Fruit fly (Drosophila melanogaster) whole organism, embryonic: Measurements from ENCODE around the gene Targ1.

Experiments used
- Aef1 ChIP-seq: fragments of 200-800 bp; sonication (Bioruptor generic); IDR thresholded peaks from 3 replicates; pipeline ENCODE4 v1.3.6; 2022; ENCODE audit warnings: missing biosample characterization, missing genetic modification characterization
- Asciz ChIP-seq: fragments of 200-800 bp; sonication (Bioruptor generic); optimal IDR thresholded peaks from 2 replicates; lab custom pipeline; 2017; ENCODE audit warnings: missing biosample characterization, mild to moderate bottlenecking, missing genetic modification characterization, missing genetic modification reagents
- Atf3 ChIP-seq: fragments of 200-800 bp; sonication (Bioruptor generic); optimal IDR thresholded peaks from 3 replicates; lab custom pipeline; 2016; ENCODE audit warnings: missing biosample characterization, missing genetic modification characterization
- Atf6 ChIP-seq: fragments of 200-800 bp; sonication (Bioruptor generic); IDR thresholded peaks from 2 replicates; pipeline ENCODE4 v1.3.6; 2022; ENCODE audit warnings: missing biosample characterization, missing genetic modification characterization
- Bgb ChIP-seq: fragments of 200-800 bp; sonication (Bioruptor generic); IDR thresholded peaks from 2 replicates; pipeline ENCODE4 v1.3.6; 2022; ENCODE audit warnings: missing biosample characterization, missing genetic modification characterization; ENCODE audit not compliant: partially characterized antibody
- CG11695 ChIP-seq: fragments of 200-800 bp; sonication (Bioruptor generic); IDR thresholded peaks from 3 replicates; pipeline ENCODE4 v1.3.6; 2022; ENCODE audit warnings: missing biosample characterization, missing genetic modification characterization
- CG13287 ChIP-seq: fragments of 200-800 bp; sonication (Bioruptor generic); IDR thresholded peaks from 2 replicates; pipeline ENCODE4 v1.3.6; 2022; ENCODE audit warnings: missing biosample characterization, missing genetic modification characterization; ENCODE audit not compliant: partially characterized antibody
- CG14014 ChIP-seq: fragments of 200-800 bp; sonication (Bioruptor generic); IDR thresholded peaks from 2 replicates; pipeline ENCODE4 v1.3.6; 2022; ENCODE audit warnings: missing biosample characterization, missing genetic modification characterization
- CG14667 ChIP-seq: fragments of 200-800 bp; sonication (Bioruptor generic); IDR thresholded peaks from 2 replicates; pipeline ENCODE4 v1.3.6; 2022; ENCODE audit warnings: missing biosample characterization, missing genetic modification characterization
- CG1647 ChIP-seq: fragments of 200-800 bp; sonication (Bioruptor generic); optimal IDR thresholded peaks from 3 replicates; lab custom pipeline; 2016; ENCODE audit warnings: missing biosample characterization, missing genetic modification characterization
- CG16815 ChIP-seq: fragments of 200-800 bp; sonication (Bioruptor generic); optimal IDR thresholded peaks from 3 replicates; lab custom pipeline; 2017; ENCODE audit warnings: missing biosample characterization, mild to moderate bottlenecking, missing genetic modification characterization
- CG16863 ChIP-seq: fragments of 200-800 bp; sonication (Bioruptor generic); optimal IDR thresholded peaks from 3 replicates; lab custom pipeline; 2016; ENCODE audit warnings: missing biosample characterization, missing genetic modification characterization
- CG17186 ChIP-seq: fragments of 200-800 bp; sonication (Bioruptor generic); optimal IDR thresholded peaks from 3 replicates; lab custom pipeline; 2017; ENCODE audit warnings: missing biosample characterization, missing genetic modification reagents, missing genetic modification characterization
- CG18262 ChIP-seq: fragments of 200-800 bp; optimal IDR thresholded peaks from 3 replicates; lab custom pipeline; 2019; ENCODE audit warnings: missing biosample characterization, mild to moderate bottlenecking, missing genetic modification characterization, moderate library complexity
- CG2199 ChIP-seq: fragments of 200-800 bp; sonication (Bioruptor generic); IDR thresholded peaks from 3 replicates; pipeline ENCODE4 v1.3.6; 2022; ENCODE audit warnings: missing biosample characterization, missing genetic modification characterization
- CG2875 ChIP-seq: fragments of 200-800 bp; sonication (Bioruptor generic); optimal IDR thresholded peaks from 2 replicates; lab custom pipeline; 2017; ENCODE audit warnings: missing biosample characterization, mild to moderate bottlenecking, missing genetic modification characterization, missing genetic modification reagents
- CG34376 ChIP-seq: fragments of 200-800 bp; sonication (Bioruptor generic); optimal IDR thresholded peaks from 2 replicates; lab custom pipeline; 2018; ENCODE audit warnings: missing biosample characterization, mild to moderate bottlenecking, missing genetic modification characterization
- CG4328 ChIP-seq: fragments of 200-800 bp; sonication (Bioruptor generic); optimal IDR thresholded peaks from 3 replicates; lab custom pipeline; 2017; ENCODE audit warnings: missing biosample characterization, missing genetic modification reagents, missing genetic modification characterization
- CG6683 ChIP-seq: fragments of 200-800 bp; sonication (Bioruptor generic); optimal IDR thresholded peaks from 2 replicates; lab custom pipeline; 2017; ENCODE audit warnings: missing biosample characterization, mild to moderate bottlenecking, missing genetic modification characterization, missing genetic modification reagents
- CG9215 ChIP-seq: fragments of 200-800 bp; sonication (Bioruptor generic); IDR thresholded peaks from 2 replicates; pipeline ENCODE4 v1.3.6; 2022; ENCODE audit warnings: missing biosample characterization, missing genetic modification characterization
- D19A ChIP-seq: fragments of 200-800 bp; optimal IDR thresholded peaks from 3 replicates; lab custom pipeline; 2019; ENCODE audit warnings: missing biosample characterization, mild to moderate bottlenecking, missing genetic modification characterization, moderate library complexity
- Dref ChIP-seq: fragments of 200-800 bp; sonication (Bioruptor generic); IDR thresholded peaks from 2 replicates; pipeline ENCODE4 v1.3.6; 2022; ENCODE audit warnings: missing biosample characterization, missing genetic modification characterization
- Eip74EF ChIP-seq, 2 experiments: fragments of 200-800 bp in 1 of 2; fragments of >200 bp in 1 of 2; sonication (Bioruptor generic) in 1 of 2; optimal IDR thresholded peaks; 2 replicates each; lab custom pipeline; 2017 to 2019; ENCODE audit warnings: missing biosample characterization in 2 of 2, missing genetic modification characterization in 2 of 2, mild to moderate bottlenecking in 1 of 2, moderate library complexity in 1 of 2
- Gsc ChIP-seq: fragments of 200-800 bp; sonication (Bioruptor generic); IDR thresholded peaks from 2 replicates; pipeline ENCODE4 v1.3.6; 2022; ENCODE audit warnings: missing biosample characterization, missing genetic modification characterization
- MBD-R2 ChIP-seq: fragments of 200-800 bp; sonication (Bioruptor generic); IDR thresholded peaks from 2 replicates; pipeline ENCODE4 v1.3.6; 2022; ENCODE audit warnings: missing biosample characterization, missing genetic modification characterization
- Max ChIP-seq: fragments of 200-800 bp; sonication (Bioruptor generic); optimal IDR thresholded peaks from 2 replicates; lab custom pipeline; 2016; ENCODE audit warnings: missing biosample characterization, mild to moderate bottlenecking, missing genetic modification characterization
- Meics ChIP-seq: fragments of 200-800 bp; sonication (Bioruptor generic); optimal IDR thresholded peaks from 2 replicates; lab custom pipeline; 2017; ENCODE audit warnings: missing biosample characterization, mild to moderate bottlenecking, missing genetic modification characterization
- Ravus ChIP-seq: fragments of 200-800 bp; sonication (Bioruptor generic); IDR thresholded peaks from 2 replicates; pipeline ENCODE4 v1.3.6; 2022; ENCODE audit warnings: missing biosample characterization, missing genetic modification characterization
- Sry-β ChIP-seq: fragments of 200-800 bp; sonication (Bioruptor generic); optimal IDR thresholded peaks from 2 replicates; lab custom pipeline; 2018; ENCODE audit warnings: missing biosample characterization, mild to moderate bottlenecking, missing genetic modification characterization, moderate library complexity
- TFAM ChIP-seq: fragments of 200-800 bp; sonication (Bioruptor generic); optimal IDR thresholded peaks from 2 replicates; lab custom pipeline; 2017; ENCODE audit warnings: missing biosample characterization, missing genetic modification characterization, inconsistent platforms
- Usf ChIP-seq: fragments of 200-800 bp; sonication (Bioruptor generic); optimal IDR thresholded peaks from 2 replicates; lab custom pipeline; 2017; ENCODE audit warnings: missing genotype, missing biosample characterization, missing genetic modification characterization
- ab ChIP-seq: fragments of 200-800 bp; sonication (Bioruptor generic); optimal IDR thresholded peaks from 2 replicates; lab custom pipeline; 2016; ENCODE audit warnings: missing biosample characterization, missing genetic modification characterization
- ac ChIP-seq: fragments of 200-800 bp; sonication (Bioruptor generic); optimal IDR thresholded peaks from 3 replicates; lab custom pipeline; 2017; ENCODE audit warnings: missing biosample characterization, mild to moderate bottlenecking, missing genetic modification characterization
- ash1 ChIP-seq: fragments of 200-800 bp; sonication (Bioruptor generic); optimal IDR thresholded peaks from 2 replicates; lab custom pipeline; 2018; ENCODE audit warnings: missing biosample characterization, mild to moderate bottlenecking, missing genetic modification characterization
- bigmax ChIP-seq: fragments of 200-800 bp; sonication (Bioruptor generic); optimal IDR thresholded peaks from 2 replicates; lab custom pipeline; 2018; ENCODE audit warnings: missing biosample characterization, mild to moderate bottlenecking, missing genetic modification characterization
- cato ChIP-seq: fragments of 200-800 bp; sonication (Bioruptor generic); optimal IDR thresholded peaks from 2 replicates; lab custom pipeline; 2016; ENCODE audit warnings: missing biosample characterization, missing genetic modification characterization, borderline replicate concordance
- eve ChIP-seq, 2 experiments: fragments of >200 bp; optimal IDR thresholded peaks; 2 replicates each; lab custom pipeline; 2017; ENCODE audit warnings: missing biosample characterization in 2 of 2, missing genetic modification characterization in 2 of 2
- fd3F ChIP-seq: fragments of 200-800 bp; sonication (Bioruptor generic); optimal IDR thresholded peaks from 2 replicates; lab custom pipeline; 2018; ENCODE audit warnings: missing biosample characterization, mild to moderate bottlenecking, missing genetic modification characterization, moderate library complexity
- fru ChIP-seq: fragments of >200 bp; optimal IDR thresholded peaks from 2 replicates; lab custom pipeline; 2017
- gfzf ChIP-seq: fragments of 200-800 bp; sonication (Bioruptor generic); optimal IDR thresholded peaks from 2 replicates; lab custom pipeline; 2016; ENCODE audit warnings: missing biosample characterization, mild to moderate bottlenecking, missing genetic modification characterization, moderate library complexity
- grn ChIP-seq: fragments of 200-800 bp; sonication (Bioruptor generic); optimal IDR thresholded peaks from 3 replicates; lab custom pipeline; 2017; ENCODE audit warnings: missing biosample characterization, missing genetic modification characterization
- hth ChIP-seq: fragments of >200 bp; optimal IDR thresholded peaks from 2 replicates; lab custom pipeline; 2017; ENCODE audit warnings: inconsistent platforms
- jing ChIP-seq: fragments of 200-800 bp; sonication (Bioruptor generic); optimal IDR thresholded peaks from 2 replicates; lab custom pipeline; 2018; ENCODE audit warnings: missing biosample characterization, mild to moderate bottlenecking, missing genetic modification characterization
- onecut ChIP-seq: fragments of 200-800 bp; sonication (Bioruptor generic); IDR thresholded peaks from 2 replicates; pipeline ENCODE4 v1.3.6; 2022; ENCODE audit warnings: missing biosample characterization, missing genetic modification characterization
- pfk ChIP-seq: fragments of 200-800 bp; sonication (Bioruptor generic); optimal IDR thresholded peaks from 2 replicates; lab custom pipeline; 2018; ENCODE audit warnings: missing biosample characterization, mild to moderate bottlenecking, missing genetic modification characterization, moderate library complexity
- pzg ChIP-seq: fragments of 200-800 bp; sonication (Bioruptor generic); optimal IDR thresholded peaks from 3 replicates; lab custom pipeline; 2018; ENCODE audit warnings: missing biosample characterization, mild to moderate bottlenecking, missing genetic modification characterization, moderate library complexity
- ro ChIP-seq: fragments of 200-800 bp; sonication (Bioruptor generic); IDR thresholded peaks from 2 replicates; pipeline ENCODE4 v1.3.6; 2022; ENCODE audit warnings: missing biosample characterization, missing genetic modification characterization
- sqz ChIP-seq: fragments of 200-800 bp; sonication (Bioruptor generic); optimal IDR thresholded peaks from 3 replicates; lab custom pipeline; 2018; ENCODE audit warnings: missing biosample characterization, mild to moderate bottlenecking, missing genetic modification characterization
- tll ChIP-seq, 2 experiments: fragments of 200-800 bp in 1 of 2; fragments of >200 bp in 1 of 2; sonication (Bioruptor generic) in 1 of 2; optimal IDR thresholded peaks; 2 replicates each; lab custom pipeline; 2017 to 2019; ENCODE audit warnings: missing biosample characterization in 2 of 2, missing genetic modification characterization in 2 of 2, mild to moderate bottlenecking in 1 of 2, moderate library complexity in 1 of 2
- trh ChIP-seq: fragments of 200-800 bp; sonication (Bioruptor generic); optimal IDR thresholded peaks from 2 replicates; lab custom pipeline; 2016; ENCODE audit warnings: missing biosample characterization, missing genetic modification characterization

Gene Targ1

dm6 chr3L:21176935-21177581 is 25.6 kb downstream of the Targ1 start (continued):
- no peak for TF ChIP-seq Asciz (GFP tag; lab: Kevin White, UChicago)
- TF ChIP-seq Aef1 (GFP tag; lab: Robert Waterston, UW), result peak; percentile 78
- peak; percentile 53 for TF ChIP-seq Atf3
- TF ChIP-seq grn, result no peak
- TF ChIP-seq Dref (GFP tag; lab: Robert Waterston, UW), result no peak
- no peak for TF ChIP-seq Eip74EF (GFP tag; optimal IDR thresholded peaks at IDR 0.05; lab: Kevin White, UChicago)
- no peak for TF ChIP-seq gfzf
- TF ChIP-seq eve (GFP tag; optimal IDR thresholded peaks at IDR 0.05; lab: Kevin White, UChicago), result no peak
- TF ChIP-seq Max (GFP tag; lab: Kevin White, UChicago), result peak; percentile 69
- TF ChIP-seq Atf6 (GFP tag; lab: Robert Waterston, UW), result peak; percentile 86
- TF ChIP-seq ab (GFP tag; lab: Kevin White, UChicago), result no peak
- peak; percentile 31 for TF ChIP-seq CG16815 (GFP tag; lab: Kevin White, UChicago)
- no peak for TF ChIP-seq CG1647
- no peak for TF ChIP-seq CG2875 (GFP tag; lab: Kevin White, UChicago)
- no peak for TF ChIP-seq ac (GFP tag; lab: Kevin White, UChicago)
- peak; percentile 7 for TF ChIP-seq CG16863 (GFP tag; lab: Kevin White, UChicago)
- no peak for TF ChIP-seq bigmax (GFP tag; lab: Kevin White, UChicago)
- TF ChIP-seq CG11695 (GFP tag; lab: Robert Waterston, UW), result peak; percentile 79; the same call in 2 of the 3 replicates
- TF ChIP-seq CG17186 (GFP tag; lab: Kevin White, UChicago), result no peak
- no peak for TF ChIP-seq TFAM (GFP tag; lab: Kevin White, UChicago)
- peak; percentile 36 for TF ChIP-seq CG6683 (GFP tag; lab: Kevin White, UChicago)
- no peak for TF ChIP-seq CG34376 (GFP tag; lab: Kevin White, UChicago)
- no peak for TF ChIP-seq sqz
- peak; percentile 72 for TF ChIP-seq CG9215 (GFP tag; lab: Robert Waterston, UW)
- no peak for TF ChIP-seq trh (GFP tag; lab: Kevin White, UChicago)
- no peak for TF ChIP-seq pfk (GFP tag; lab: Kevin White, UChicago)
- no peak for TF ChIP-seq Usf (GFP tag; lab: Kevin White, UChicago)
- no peak for TF ChIP-seq fru
- TF ChIP-seq cato (GFP tag; lab: Kevin White, UChicago), result no peak
- no peak for TF ChIP-seq jing (GFP tag; lab: Kevin White, UChicago)
- TF ChIP-seq CG4328 (GFP tag; lab: Kevin White, UChicago), result no peak
- TF ChIP-seq hth (lab: Kevin White, UChicago), result no peak
- TF ChIP-seq Gsc (GFP tag; lab: Robert Waterston, UW), result no peak
- TF ChIP-seq tll (GFP tag; optimal IDR thresholded peaks at IDR 0.05; lab: Kevin White, UChicago), result no peak
- no peak for TF ChIP-seq Bgb (GFP tag; lab: Robert Waterston, UW)
- peak; percentile 51 for TF ChIP-seq Ravus (GFP tag; lab: Robert Waterston, UW)
- TF ChIP-seq MBD-R2, result peak; percentile 35; the same call in 1 of the 2 replicates
- no peak for TF ChIP-seq CG18262
- peak; percentile 12 for TF ChIP-seq D19A
- no peak for TF ChIP-seq pzg (GFP tag; lab: Kevin White, UChicago)
- 0 out of 2 replicates have a peak, but pooled peaks have one; percentile 11 for TF ChIP-seq ro (GFP tag; lab: Robert Waterston, UW)
- TF ChIP-seq fd3F (GFP tag; lab: Kevin White, UChicago), result peak; percentile 79
- TF ChIP-seq CG2199, result no peak
- TF ChIP-seq CG13287 (GFP tag; lab: Robert Waterston, UW), result no peak
- TF ChIP-seq onecut (GFP tag; lab: Robert Waterston, UW), result no peak
- TF ChIP-seq CG14014 (GFP tag; lab: Robert Waterston, UW), result peak; percentile 80
- TF ChIP-seq Sry-β (GFP tag; lab: Kevin White, UChicago), result no peak
- TF ChIP-seq Meics (GFP tag; lab: Kevin White, UChicago), result peak; percentile 84
- peak; percentile 57 for TF ChIP-seq CG14667 (GFP tag; lab: Robert Waterston, UW)
- no peak for TF ChIP-seq ash1 (GFP tag; lab: Kevin White, UChicago)
